Fruit fly (Drosophila melanogaster): ENCODE results near the gene CG15356.

CG15356 gene

DNA sequence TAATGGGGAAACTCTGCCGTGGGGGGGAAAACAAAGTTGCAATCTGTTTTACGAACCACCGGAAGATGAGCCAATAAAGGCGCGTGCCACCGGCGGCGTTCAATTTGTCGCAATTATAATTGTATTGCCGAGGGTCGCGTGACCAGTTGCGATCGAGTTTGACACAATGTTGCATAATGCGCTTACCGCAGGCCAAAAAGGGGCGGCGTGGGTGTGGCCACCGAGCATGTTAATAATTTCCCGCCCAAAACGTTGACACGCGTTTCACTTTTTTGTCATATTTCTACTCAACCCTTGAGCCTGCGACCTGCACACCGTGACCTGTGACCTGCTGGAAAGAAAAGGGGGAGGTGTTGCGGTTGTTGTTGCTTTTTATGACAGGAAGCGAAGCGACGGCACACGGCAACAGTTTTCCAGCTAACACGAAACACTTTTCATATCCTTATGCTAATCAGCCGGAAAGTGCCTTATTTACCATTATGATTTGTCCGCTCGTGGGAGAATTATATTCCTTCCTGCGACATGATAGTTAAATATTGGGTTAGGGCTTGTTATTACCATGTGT lies 18.5 kb downstream of the CG15356 start:
- TF ChIP-seq fru (GFP tag; optimal IDR thresholded peaks at IDR 0.05): no peak
- TF ChIP-seq dsf (GFP tag; optimal IDR thresholded peaks at IDR 0.05; ENCODE audit: borderline replicate concordance): no peak
- TF ChIP-seq ey (GFP tag; optimal IDR thresholded peaks at IDR 0.05): no peak
- no peak for TF ChIP-seq Dfd (GFP tag; optimal IDR thresholded peaks at IDR 0.05)
- no peak for TF ChIP-seq brk (GFP tag; optimal IDR thresholded peaks at IDR 0.05)
- TF ChIP-seq CG32264 (GFP tag; optimal IDR thresholded peaks at IDR 0.05): no peak
- no peak for TF ChIP-seq OdsH (GFP tag; optimal IDR thresholded peaks at IDR 0.05)
- TF ChIP-seq woc (GFP tag; optimal IDR thresholded peaks at IDR 0.05): no peak
- TF ChIP-seq Rel (GFP tag; optimal IDR thresholded peaks at IDR 0.05): no peak
- TF ChIP-seq Rel (tag; optimal IDR thresholded peaks at IDR 0.05): no peak
- TF ChIP-seq psq (GFP tag; optimal IDR thresholded peaks at IDR 0.05): no peak
- no peak for TF ChIP-seq Hr78 (GFP tag; optimal IDR thresholded peaks at IDR 0.05)
- TF ChIP-seq br (GFP tag; optimal IDR thresholded peaks at IDR 0.05): no peak
- TF ChIP-seq rgr (GFP tag; optimal IDR thresholded peaks at IDR 0.05): no peak
- TF ChIP-seq sage (GFP tag; optimal IDR thresholded peaks at IDR 0.05): no peak
- TF ChIP-seq usp (GFP tag; optimal IDR thresholded peaks at IDR 0.05): no peak
- no peak for TF ChIP-seq Hr83 (GFP tag; optimal IDR thresholded peaks at IDR 0.05; ENCODE audit: poor library complexity, severe bottlenecking)
- no peak for TF ChIP-seq pan (optimal IDR thresholded peaks at IDR 0.05)
- TF ChIP-seq dl (GFP tag; optimal IDR thresholded peaks at IDR 0.05; ENCODE audit: insufficient read depth in 1 of 2, partially characterized antibody in 2 of 2): no peak
- no peak for TF ChIP-seq Abd-B (GFP tag; optimal IDR thresholded peaks at IDR 0.05)
- no peak for TF ChIP-seq tai (GFP tag; optimal IDR thresholded peaks at IDR 0.05)

- TF ChIP-seq dsf (GFP tag; optimal IDR thresholded peaks at IDR 0.05; ENCODE audit: borderline replicate concordance) (no peak), foxo (GFP tag; optimal IDR thresholded peaks at IDR 0.05) (no peak), GATAd (GFP tag; optimal IDR thresholded peaks at IDR 0.05) (no peak), Jra (GFP tag; optimal IDR thresholded peaks at IDR 0.05) (no peak), Dfd (GFP tag; optimal IDR thresholded peaks at IDR 0.05) (no peak), Abd-B (GFP tag; optimal IDR thresholded peaks at IDR 0.05) (no peak), Myc (optimal IDR thresholded peaks at IDR 0.05) (no peak), fru (GFP tag; optimal IDR thresholded peaks at IDR 0.05) (peak; percentile 5), N (GFP tag; optimal IDR thresholded peaks at IDR 0.05) (no peak), Rel (GFP tag; optimal IDR thresholded peaks at IDR 0.05) (no peak), Rel (tag; optimal IDR thresholded peaks at IDR 0.05) (no peak), jim (GFP tag; optimal IDR thresholded peaks at IDR 0.05) (no peak), sv (GFP tag; optimal IDR thresholded peaks at IDR 0.05) (no peak), sage (GFP tag; optimal IDR thresholded peaks at IDR 0.05) (no peak), ey (GFP tag; optimal IDR thresholded peaks at IDR 0.05) (peak; percentile 2), tai (GFP tag; optimal IDR thresholded peaks at IDR 0.05) (no peak), CrebA (GFP tag; optimal IDR thresholded peaks at IDR 0.05; ENCODE audit: borderline replicate concordance) (no peak), lola (GFP tag; optimal IDR thresholded peaks at IDR 0.05) (no peak), woc (GFP tag; optimal IDR thresholded peaks at IDR 0.05) (no peak), Hr83 (GFP tag; optimal IDR thresholded peaks at IDR 0.05; ENCODE audit: poor library complexity, severe bottlenecking) (no peak), Hnf4 (GFP tag; optimal IDR thresholded peaks at IDR 0.05) (no peak), OdsH (GFP tag; optimal IDR thresholded peaks at IDR 0.05) (no peak), pan (optimal IDR thresholded peaks at IDR 0.05) (no peak), CG9705 (GFP tag; optimal IDR thresholded peaks at IDR 0.05) (no peak), Vsx2 (GFP tag; optimal IDR thresholded peaks at IDR 0.05; ENCODE audit: partially characterized antibody) (no peak), h (GFP tag; optimal IDR thresholded peaks at IDR 0.05) (peak; percentile 6), dl (GFP tag; optimal IDR thresholded peaks at IDR 0.05; ENCODE audit: insufficient read depth in 1 of 2, partially characterized antibody in 2 of 2) (no peak), HLH106 (tag; optimal IDR thresholded peaks at IDR 0.05) (peak; percentile 8)
These were observed 20.5 kb downstream of the CG15356 start for dm6 chr2L:1960056-1960455.

DNA sequence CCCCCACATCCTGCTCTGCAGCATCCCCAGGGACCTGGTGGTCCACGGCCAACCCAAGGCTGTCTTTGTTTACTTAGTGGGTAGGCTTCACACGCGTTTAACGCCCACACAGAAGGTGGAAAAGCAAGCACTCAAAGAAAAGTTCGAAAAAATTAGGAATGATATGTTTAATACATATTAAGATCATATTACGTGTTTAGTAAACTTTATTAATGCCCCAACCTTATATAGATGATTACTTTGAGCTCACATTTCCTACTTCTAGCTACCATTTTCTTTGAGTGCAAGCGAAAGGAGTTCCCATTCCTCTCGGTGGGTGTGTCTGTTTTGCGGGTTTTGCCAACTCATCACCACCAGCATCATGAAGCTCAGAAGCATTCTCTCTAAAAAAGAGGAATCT lies 21.1 kb downstream of the CG15356 start:
- TF ChIP-seq Sp1 (GFP tag; optimal IDR thresholded peaks at IDR 0.05): peak; percentile 22
- TF ChIP-seq br (GFP tag; optimal IDR thresholded peaks at IDR 0.05): no peak
- no peak for TF ChIP-seq Myc (optimal IDR thresholded peaks at IDR 0.05)
- no peak for TF ChIP-seq lola (GFP tag; optimal IDR thresholded peaks at IDR 0.05)
- no peak for TF ChIP-seq Hnf4 (GFP tag; optimal IDR thresholded peaks at IDR 0.05)
- TF ChIP-seq Dif (GFP tag; optimal IDR thresholded peaks at IDR 0.05; ENCODE audit: partially characterized antibody): no peak
- no peak for TF ChIP-seq Dfd (GFP tag; optimal IDR thresholded peaks at IDR 0.05)
- no peak for TF ChIP-seq Mio (GFP tag; optimal IDR thresholded peaks at IDR 0.05)
- peak; percentile 0 for TF ChIP-seq OdsH (GFP tag; optimal IDR thresholded peaks at IDR 0.05)
